Fruit fly (Drosophila melanogaster) whole organism, embryonic: ENCODE measurements around the gene CG6325.

Experiments used
- Bteb2 ChIP-seq: fragments of 200-800 bp; sonication (Bioruptor generic); optimal IDR thresholded peaks from 2 replicates; lab custom pipeline; 2016; ENCODE audit warnings: missing biosample characterization, missing genetic modification characterization
- CG10366 ChIP-seq: fragments of 200-800 bp; sonication (Bioruptor generic); IDR thresholded peaks from 2 replicates; pipeline ENCODE4 v1.3.6; 2022; ENCODE audit warnings: missing biosample characterization, missing genetic modification characterization
- CG11398 ChIP-seq: fragments of 200-800 bp; sonication (Bioruptor generic); optimal IDR thresholded peaks from 2 replicates; lab custom pipeline; 2016; ENCODE audit warnings: missing biosample characterization, missing genetic modification characterization
- CG13287 ChIP-seq: fragments of 200-800 bp; sonication (Bioruptor generic); IDR thresholded peaks from 2 replicates; pipeline ENCODE4 v1.3.6; 2022; ENCODE audit warnings: missing biosample characterization, missing genetic modification characterization; ENCODE audit not compliant: partially characterized antibody
- CG14710 ChIP-seq: fragments of 200-800 bp; sonication (Bioruptor generic); optimal IDR thresholded peaks from 3 replicates; lab custom pipeline; 2019; ENCODE audit warnings: missing biosample characterization, mild to moderate bottlenecking, missing genetic modification characterization, moderate library complexity
- CG14860 ChIP-seq: fragments of 200-800 bp; sonication (Bioruptor generic); IDR thresholded peaks from 3 replicates; pipeline ENCODE4 v1.3.6; 2022; ENCODE audit warnings: missing biosample characterization, missing genetic modification characterization; ENCODE audit not compliant: partially characterized antibody
- CG15696 ChIP-seq: fragments of 200-800 bp; sonication (Bioruptor generic); optimal IDR thresholded peaks from 2 replicates; lab custom pipeline; 2019; ENCODE audit warnings: missing biosample characterization, mild to moderate bottlenecking, missing genetic modification characterization, moderate library complexity
- CG17568 ChIP-seq: fragments of 200-800 bp; sonication (Bioruptor generic); optimal IDR thresholded peaks from 2 replicates; lab custom pipeline; 2018; ENCODE audit warnings: missing biosample characterization, mild to moderate bottlenecking, missing genetic modification characterization, moderate library complexity
- CG17802 ChIP-seq: fragments of 200-800 bp; sonication (Bioruptor generic); optimal IDR thresholded peaks from 2 replicates; lab custom pipeline; 2018; ENCODE audit warnings: missing biosample characterization, mild to moderate bottlenecking, missing genetic modification characterization, moderate library complexity
- CG18262 ChIP-seq: fragments of 200-800 bp; optimal IDR thresholded peaks from 3 replicates; lab custom pipeline; 2019; ENCODE audit warnings: missing biosample characterization, mild to moderate bottlenecking, missing genetic modification characterization, moderate library complexity
- CG18599 ChIP-seq: fragments of 200-800 bp; sonication (Bioruptor generic); optimal IDR thresholded peaks from 3 replicates; lab custom pipeline; 2017; ENCODE audit warnings: missing biosample characterization, missing genetic modification characterization, mild to moderate bottlenecking, moderate library complexity, missing genetic modification reagents
- CG42726 ChIP-seq: fragments of 200-800 bp; sonication (Bioruptor generic); IDR thresholded peaks from 2 replicates; pipeline ENCODE4 v1.3.6; 2022; ENCODE audit warnings: missing biosample characterization, missing genetic modification characterization; ENCODE audit not compliant: partially characterized antibody
- CG43689 ChIP-seq: fragments of 200-800 bp; sonication (Bioruptor generic); IDR thresholded peaks from 2 replicates; pipeline ENCODE4 v1.3.6; 2022; ENCODE audit warnings: missing biosample characterization, missing genetic modification characterization
- CG4404 ChIP-seq: fragments of 200-800 bp; sonication (Bioruptor generic); IDR thresholded peaks from 2 replicates; pipeline ENCODE4 v1.3.6; 2022; ENCODE audit warnings: missing biosample characterization, missing genetic modification characterization
- CG4707 ChIP-seq: fragments of 200-800 bp; sonication (Bioruptor generic); optimal IDR thresholded peaks from 2 replicates; lab custom pipeline; 2018; ENCODE audit warnings: missing biosample characterization, mild to moderate bottlenecking, missing genetic modification characterization, moderate library complexity
- CG6254 ChIP-seq: fragments of 200-800 bp; sonication (Bioruptor generic); optimal IDR thresholded peaks from 3 replicates; lab custom pipeline; 2017; ENCODE audit warnings: mild to moderate bottlenecking, missing biosample characterization, missing genetic modification reagents, missing genetic modification characterization
- CG6654 ChIP-seq: fragments of 200-800 bp; sonication (Bioruptor generic); optimal IDR thresholded peaks from 2 replicates; lab custom pipeline; 2017; ENCODE audit warnings: missing biosample characterization, mild to moderate bottlenecking, missing genetic modification characterization
- CG7372 ChIP-seq: fragments of 200-800 bp; sonication (Bioruptor generic); IDR thresholded peaks from 2 replicates; pipeline ENCODE4 v1.3.6; 2022; ENCODE audit warnings: missing biosample characterization, missing genetic modification characterization
- CG8765 ChIP-seq: fragments of 200-800 bp; sonication (Bioruptor generic); IDR thresholded peaks from 2 replicates; pipeline ENCODE4 v1.3.6; 2022; ENCODE audit warnings: missing biosample characterization, missing genetic modification characterization
- CG9817 ChIP-seq: fragments of 200-800 bp; sonication (Bioruptor generic); optimal IDR thresholded peaks from 2 replicates; lab custom pipeline; 2018; ENCODE audit warnings: missing biosample characterization, mild to moderate bottlenecking, missing genetic modification characterization, moderate library complexity
- CG9932 ChIP-seq: fragments of 200-800 bp; sonication (Bioruptor generic); IDR thresholded peaks from 2 replicates; pipeline ENCODE4 v1.3.6; 2022; ENCODE audit warnings: missing biosample characterization, missing genetic modification characterization
- CTCF ChIP-seq: fragments of 200-800 bp; sonication (Bioruptor generic); optimal IDR thresholded peaks from 2 replicates; lab custom pipeline; 2017; ENCODE audit warnings: missing biosample characterization, mild to moderate bottlenecking, missing genetic modification characterization, moderate library complexity
- E2f2 ChIP-seq: fragments of 200-800 bp; sonication (Bioruptor generic); IDR thresholded peaks from 2 replicates; pipeline ENCODE4 v1.3.6; 2022; ENCODE audit warnings: missing biosample characterization, missing genetic modification characterization
- Gsc ChIP-seq: fragments of 200-800 bp; sonication (Bioruptor generic); IDR thresholded peaks from 2 replicates; pipeline ENCODE4 v1.3.6; 2022; ENCODE audit warnings: missing biosample characterization, missing genetic modification characterization
- HHEX ChIP-seq: fragments of 200-800 bp; sonication (Bioruptor generic); optimal IDR thresholded peaks from 3 replicates; lab custom pipeline; 2017; ENCODE audit warnings: missing biosample characterization, mild to moderate bottlenecking, missing genetic modification characterization, missing genetic modification reagents
- Jarid2 ChIP-seq: fragments of 200-800 bp; sonication (Bioruptor generic); optimal IDR thresholded peaks from 3 replicates; lab custom pipeline; 2017; ENCODE audit warnings: mild to moderate bottlenecking, missing biosample characterization, missing genetic modification reagents, missing genetic modification characterization
- NC2β ChIP-seq: fragments of 200-800 bp; sonication (Bioruptor generic); optimal IDR thresholded peaks from 2 replicates; lab custom pipeline; 2016; ENCODE audit warnings: missing biosample characterization, missing genetic modification characterization
- Ptx1 ChIP-seq: fragments of 200-800 bp; sonication (Bioruptor generic); IDR thresholded peaks from 2 replicates; pipeline ENCODE4 v1.3.6; 2022; ENCODE audit warnings: missing biosample characterization, missing genetic modification characterization
- Six4 ChIP-seq: fragments of 200-800 bp; sonication (Bioruptor generic); optimal IDR thresholded peaks from 2 replicates; lab custom pipeline; 2016; ENCODE audit warnings: missing biosample characterization, missing genetic modification characterization
- Taf1 ChIP-seq: fragments of 200-800 bp; sonication (Bioruptor generic); IDR thresholded peaks from 2 replicates; pipeline ENCODE4 v1.3.6; 2022; ENCODE audit warnings: missing biosample characterization, missing genetic modification characterization
- Trl ChIP-seq, 3 experiments: fragments of >200 bp in 2 of 3; fragments of 200-800 bp in 1 of 3; sonication (Bioruptor generic) in 1 of 3; optimal IDR thresholded peaks; 2 replicates in 1 of 3; 3 replicates in 2 of 3; lab custom pipeline; 2016 to 2017; ENCODE audit warnings: missing biosample characterization in 1 of 3, missing genetic modification characterization in 1 of 3
- Usf ChIP-seq: fragments of 200-800 bp; sonication (Bioruptor generic); optimal IDR thresholded peaks from 2 replicates; lab custom pipeline; 2017; ENCODE audit warnings: missing genotype, missing biosample characterization, missing genetic modification characterization
- ap ChIP-seq: fragments of 200-800 bp; sonication (Bioruptor generic); IDR thresholded peaks from 2 replicates; pipeline ENCODE4 v1.3.6; 2022; ENCODE audit warnings: missing biosample characterization, missing genetic modification characterization
- bbx ChIP-seq: fragments of 200-800 bp; sonication (Bioruptor generic); IDR thresholded peaks from 2 replicates; pipeline ENCODE4 v1.3.6; 2022; ENCODE audit warnings: missing biosample characterization, missing genetic modification characterization; ENCODE audit not compliant: partially characterized antibody
- chinmo ChIP-seq: fragments of 200-800 bp; sonication (Bioruptor generic); IDR thresholded peaks from 4 replicates; pipeline ENCODE4 v1.3.6; 2022; ENCODE audit warnings: missing biosample characterization, missing genetic modification characterization; ENCODE audit not compliant: partially characterized antibody
- corto ChIP-seq: fragments of 200-800 bp; sonication (Bioruptor generic); optimal IDR thresholded peaks from 2 replicates; lab custom pipeline; 2016; ENCODE audit warnings: missing biosample characterization, mild to moderate bottlenecking, missing genetic modification characterization, moderate library complexity
- eyg ChIP-seq: fragments of 200-800 bp; sonication (Bioruptor generic); optimal IDR thresholded peaks from 3 replicates; lab custom pipeline; 2016; ENCODE audit warnings: missing biosample characterization, missing genetic modification characterization
- gcm ChIP-seq: fragments of 200-800 bp; sonication (Bioruptor generic); optimal IDR thresholded peaks from 2 replicates; lab custom pipeline; 2019; ENCODE audit warnings: missing biosample characterization, mild to moderate bottlenecking, missing genetic modification characterization, moderate library complexity
- her ChIP-seq: fragments of 200-800 bp; sonication (Bioruptor generic); optimal IDR thresholded peaks from 2 replicates; lab custom pipeline; 2016; ENCODE audit warnings: missing biosample characterization, missing genetic modification characterization
- hkb ChIP-seq, 2 experiments: fragments of 200-800 bp in 1 of 2; fragments of >200 bp in 1 of 2; sonication (Bioruptor generic) in 1 of 2; IDR thresholded peaks in 1 of 2; optimal IDR thresholded peaks in 1 of 2; 2 replicates each; pipeline versions ENCODE4 v1.3.6 to Lab custom; 2017 to 2022; ENCODE audit warnings: missing biosample characterization in 1 of 2, missing genetic modification characterization in 1 of 2
- jing ChIP-seq: fragments of 200-800 bp; sonication (Bioruptor generic); optimal IDR thresholded peaks from 2 replicates; lab custom pipeline; 2018; ENCODE audit warnings: missing biosample characterization, mild to moderate bottlenecking, missing genetic modification characterization
- lmd ChIP-seq: fragments of 200-800 bp; sonication (Bioruptor generic); IDR thresholded peaks from 2 replicates; pipeline ENCODE4 v1.3.6; 2022; ENCODE audit warnings: missing biosample characterization, missing genetic modification characterization
- mirr ChIP-seq: fragments of 200-800 bp; sonication (Bioruptor generic); optimal IDR thresholded peaks from 3 replicates; lab custom pipeline; 2018; ENCODE audit warnings: missing biosample characterization, mild to moderate bottlenecking, missing genetic modification characterization
- pb ChIP-seq: fragments of 200-800 bp; sonication (Bioruptor generic); optimal IDR thresholded peaks from 3 replicates; lab custom pipeline; 2016; ENCODE audit warnings: missing biosample characterization, missing genetic modification characterization
- ro ChIP-seq: fragments of 200-800 bp; sonication (Bioruptor generic); IDR thresholded peaks from 2 replicates; pipeline ENCODE4 v1.3.6; 2022; ENCODE audit warnings: missing biosample characterization, missing genetic modification characterization
- sens ChIP-seq: fragments of 200-800 bp; sonication (Bioruptor generic); peaks from one replicate; lab custom pipeline; 2016; ENCODE audit warnings: missing biosample characterization, missing genetic modification characterization
- slou ChIP-seq: fragments of 200-800 bp; sonication (Bioruptor generic); optimal IDR thresholded peaks from 3 replicates; lab custom pipeline; 2016; ENCODE audit warnings: missing biosample characterization, missing genetic modification characterization
- unpg ChIP-seq: fragments of 200-800 bp; sonication (Bioruptor generic); optimal IDR thresholded peaks from 3 replicates; lab custom pipeline; 2018; ENCODE audit warnings: missing biosample characterization, mild to moderate bottlenecking, missing genetic modification characterization, moderate library complexity
- wor ChIP-seq: fragments of 200-800 bp; sonication (Bioruptor generic); IDR thresholded peaks from 2 replicates; pipeline ENCODE4 v1.3.6; 2022; ENCODE audit warnings: missing biosample characterization, missing genetic modification characterization

The CG6325 gene

dm6 chr3R:10393654-10394367, 13.3 kb downstream of the CG6325 start:
- TF ChIP-seq ro (GFP tag; lab: Robert Waterston, UW) (no peak), bbx (no peak), CG8765 (GFP tag; lab: Robert Waterston, UW) (no peak), Usf (GFP tag; lab: Kevin White, UChicago) (no peak), CG10366 (GFP tag; lab: Robert Waterston, UW) (peak; percentile 84), gcm (GFP tag; lab: Kevin White, UChicago) (peak; percentile 77), unpg (GFP tag; lab: Kevin White, UChicago) (peak; percentile 90), CTCF (GFP tag; lab: Kevin White, UChicago) (no peak), hkb (optimal IDR thresholded peaks at IDR 0.05; lab: Kevin White, UChicago) (no peak), hkb (GFP tag; IDR thresholded peaks at IDR 0.05; lab: Robert Waterston, UW) (peak; percentile 92), NC2β (GFP tag; lab: Kevin White, UChicago) (peak; percentile 23), CG18599 (peak; percentile 62), CG7372 (GFP tag; lab: Robert Waterston, UW) (peak; percentile 82), Six4 (peak; percentile 72), ap (GFP tag; lab: Robert Waterston, UW) (peak; percentile 86), CG43689 (GFP tag; lab: Robert Waterston, UW) (peak; percentile 61; the same call in 1 of the 2 replicates), CG17568 (GFP tag; lab: Kevin White, UChicago) (peak; percentile 82), CG42726 (GFP tag; lab: Robert Waterston, UW) (no peak), CG11398 (GFP tag; lab: Kevin White, UChicago) (peak; percentile 68), HHEX (GFP tag; lab: Kevin White, UChicago) (peak; percentile 66), Bteb2 (GFP tag; lab: Kevin White, UChicago) (peak; percentile 79), CG6254 (no peak), CG15696 (tag; lab: Kevin White, UChicago) (peak; percentile 26), corto (GFP tag; lab: Kevin White, UChicago) (no peak), Taf1 (peak; percentile 68), sens (GFP tag; lab: Kevin White, UChicago) (peak; percentile 96), Gsc (GFP tag; lab: Robert Waterston, UW) (no peak), chinmo (GFP tag; lab: Robert Waterston, UW) (peak; percentile 71; the same call in 1 of the 4 replicates), lmd (GFP tag; lab: Robert Waterston, UW) (peak; percentile 88; the same call in 1 of the 2 replicates), mirr (GFP tag; lab: Kevin White, UChicago) (no peak), CG4404 (GFP tag; lab: Robert Waterston, UW) (no peak; the same call in 1 of the 2 replicates), wor (GFP tag; lab: Robert Waterston, UW) (peak; percentile 72), slou (GFP tag; lab: Kevin White, UChicago) (peak; percentile 65), Jarid2 (GFP tag; lab: Kevin White, UChicago) (peak; percentile 56), CG9932 (peak; percentile 80), CG14710 (tag; lab: Kevin White, UChicago) (peak; percentile 44), CG6654 (no peak), eyg (peak; percentile 43), Trl (optimal IDR thresholded peaks at IDR 0.05; lab: Kevin White, UChicago) (no peak), Trl (GFP tag; optimal IDR thresholded peaks at IDR 0.05; lab: Kevin White, UChicago) (peak; percentile 81), CG17802 (tag; lab: Kevin White, UChicago) (no peak), CG4707 (peak; percentile 39), CG13287 (GFP tag; lab: Robert Waterston, UW) (no peak), Ptx1 (GFP tag; lab: Robert Waterston, UW) (peak; percentile 90), her (GFP tag; lab: Kevin White, UChicago) (peak; percentile 73), CG9817 (peak; percentile 82), CG18262 (tag; lab: Kevin White, UChicago) (peak; percentile 74), E2f2 (GFP tag; lab: Robert Waterston, UW) (peak; percentile 70), jing (GFP tag; lab: Kevin White, UChicago) (peak; percentile 48), CG14860 (no peak), pb (peak; percentile 58)
